Fruit fly (Drosophila melanogaster): ENCODE measurements around the gene CG7326.
A peak's percentile ranks its signal among the peaks of the same experiment; 100 is the strongest.

CG7326 gene

DNA sequence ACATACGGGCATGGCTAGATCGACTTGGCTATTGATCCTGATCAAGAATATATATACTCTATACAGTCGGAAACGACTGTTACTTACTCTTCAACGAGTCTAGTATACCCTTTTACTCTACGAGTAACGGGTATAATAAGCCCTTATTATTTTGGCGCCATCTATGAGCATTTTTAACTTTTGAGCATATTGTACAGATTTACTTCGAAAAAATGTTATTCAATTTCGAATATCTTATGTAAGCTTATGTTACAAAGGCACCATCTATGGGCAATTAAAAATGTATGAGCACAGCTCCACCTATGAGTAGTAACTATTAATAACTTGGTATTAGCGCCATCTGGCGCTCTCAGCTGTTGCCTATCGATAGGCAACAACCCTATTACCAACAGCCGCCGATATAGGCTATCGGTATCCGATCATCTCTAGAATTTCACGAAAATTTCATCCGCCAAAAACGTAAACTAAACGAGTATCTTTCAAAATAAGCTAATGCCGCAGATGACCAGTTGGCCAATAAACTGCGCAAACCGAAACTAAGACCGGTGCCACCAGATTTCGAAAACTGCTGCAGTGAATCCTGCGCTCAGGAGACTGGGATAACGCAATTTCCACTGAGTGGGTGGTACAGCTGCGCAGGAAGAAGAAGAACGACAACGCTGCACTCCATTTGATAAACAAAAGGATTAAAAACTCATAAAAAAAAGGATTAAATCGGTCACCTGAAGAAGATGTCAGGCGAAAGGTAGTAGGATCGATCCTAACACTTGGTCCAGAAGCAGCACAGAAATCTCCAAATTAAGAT, 20.1 kb downstream of the CG7326 start, which contains the start of gene htk (continued):
- peak; percentile 60 for TF ChIP-seq CG15601 (tag; optimal IDR thresholded peaks at IDR 0.05)
- peak; percentile 52 for TF ChIP-seq CG15269 (tag; optimal IDR thresholded peaks at IDR 0.05)
- no peak for TF ChIP-seq dan (GFP tag; IDR thresholded peaks at IDR 0.05)
- no peak for TF ChIP-seq D (optimal IDR thresholded peaks at IDR 0.05)
- TF ChIP-seq D (GFP tag; optimal IDR thresholded peaks at IDR 0.05): no peak
- peak; percentile 80 for TF ChIP-seq hbn (GFP tag; IDR thresholded peaks at IDR 0.05; ENCODE audit: partially characterized antibody)
- peak; percentile 71 for TF ChIP-seq CG17359 (tag; optimal IDR thresholded peaks at IDR 0.05)
- no peak for TF ChIP-seq ttk (GFP tag; IDR thresholded peaks at IDR 0.05)
- no peak for TF ChIP-seq pb (GFP tag; optimal IDR thresholded peaks at IDR 0.05)
- peak; percentile 74 for TF ChIP-seq Meics (GFP tag; optimal IDR thresholded peaks at IDR 0.05)
- TF ChIP-seq pros (GFP tag; optimal IDR thresholded peaks at IDR 0.05): no peak
- TF ChIP-seq Mad (GFP tag; optimal IDR thresholded peaks at IDR 0.05): peak; percentile 61
- peak; percentile 15 for TF ChIP-seq Dip3 (GFP tag; optimal IDR thresholded peaks at IDR 0.05)
- TF ChIP-seq CG15011 (GFP tag; optimal IDR thresholded peaks at IDR 0.05): no peak
- peak; percentile 24 for TF ChIP-seq Fer2 (tag; optimal IDR thresholded peaks at IDR 0.05)
- TF ChIP-seq CG1529 (GFP tag; optimal IDR thresholded peaks at IDR 0.05): no peak
- TF ChIP-seq CG6854 (GFP tag; optimal IDR thresholded peaks at IDR 0.05): no peak
- no peak for TF ChIP-seq danr (GFP tag; IDR thresholded peaks at IDR 0.05)
- no peak for TF ChIP-seq CG2202 (tag; optimal IDR thresholded peaks at IDR 0.05)
- TF ChIP-seq HLHmδ (GFP tag; optimal IDR thresholded peaks at IDR 0.05): no peak
- TF ChIP-seq fru (optimal IDR thresholded peaks at IDR 0.05): no peak
- no peak for TF ChIP-seq CG16779 (GFP tag; IDR thresholded peaks at IDR 0.05)
- peak; percentile 97 for TF ChIP-seq amos (GFP tag; IDR thresholded peaks at IDR 0.05; ENCODE audit: partially characterized antibody)
- TF ChIP-seq shn (GFP tag; optimal IDR thresholded peaks at IDR 0.05): peak; percentile 77
- peak; percentile 96 for TF ChIP-seq bbx (GFP tag; IDR thresholded peaks at IDR 0.05; ENCODE audit: partially characterized antibody)
- peak; percentile 96 for TF ChIP-seq CG34422 (GFP tag; IDR thresholded peaks at IDR 0.05)
- no peak for TF ChIP-seq ro (GFP tag; IDR thresholded peaks at IDR 0.05)
- TF ChIP-seq CG10543 (GFP tag; optimal IDR thresholded peaks at IDR 0.05): peak; percentile 15
- peak; percentile 64 for TF ChIP-seq CG17328 (GFP tag; IDR thresholded peaks at IDR 0.05)
- peak; percentile 72 for TF ChIP-seq CG11085 (GFP tag; IDR thresholded peaks at IDR 0.05)
- TF ChIP-seq prd (optimal IDR thresholded peaks at IDR 0.05): no peak
- TF ChIP-seq prd (GFP tag; IDR thresholded peaks at IDR 0.05): peak; percentile 72; the same call in 2 of the 3 replicates
- TF ChIP-seq BEAF-32 (GFP tag; optimal IDR thresholded peaks at IDR 0.05): peak; percentile 96
- TF ChIP-seq Nf-YC (tag; optimal IDR thresholded peaks at IDR 0.05): peak; percentile 60
- TF ChIP-seq CG10267 (tag; optimal IDR thresholded peaks at IDR 0.05): peak; percentile 74
- TF ChIP-seq CG6654 (GFP tag; optimal IDR thresholded peaks at IDR 0.05): no peak
- TF ChIP-seq trem (tag; optimal IDR thresholded peaks at IDR 0.05): peak; percentile 62
- TF ChIP-seq CG6175 (GFP tag; IDR thresholded peaks at IDR 0.05): 0 out of 3 replicates have a peak, but pooled peaks have one; percentile 15
- TF ChIP-seq cad (GFP tag; optimal IDR thresholded peaks at IDR 0.05): no peak
- TF ChIP-seq esg (GFP tag; conservative IDR thresholded peaks at IDR 0.05): peak; percentile 22; the same call in 1 of the 2 replicates
- TF ChIP-seq sisA (GFP tag; IDR thresholded peaks at IDR 0.05): peak; percentile 71
- peak; percentile 18 for TF ChIP-seq ash1 (GFP tag; optimal IDR thresholded peaks at IDR 0.05)
- peak; percentile 76 for TF ChIP-seq CG17361 (GFP tag; IDR thresholded peaks at IDR 0.05)
- TF ChIP-seq Ssrp (tag; optimal IDR thresholded peaks at IDR 0.05): no peak
- TF ChIP-seq CG9797 (GFP tag; optimal IDR thresholded peaks at IDR 0.05): peak; percentile 39
- peak; percentile 75 to 81 for TF ChIP-seq dpn (GFP tag; optimal IDR thresholded peaks at IDR 0.05)
- TF ChIP-seq p53 (GFP tag; optimal IDR thresholded peaks at IDR 0.05): peak; percentile 83
- TF ChIP-seq oc (tag; optimal IDR thresholded peaks at IDR 0.05): peak; percentile 53
- peak; percentile 77 for TF ChIP-seq CG15514 (GFP tag; optimal IDR thresholded peaks at IDR 0.05)
- peak; percentile 46 for TF ChIP-seq dmrt99B (tag; optimal IDR thresholded peaks at IDR 0.05)
